Worm (Caenorhabditis elegans): ENCODE results near the gene hda-6.
A peak's percentile ranks its signal among the peaks of the same experiment; 100 is the strongest.

The hda-6 gene

DNA sequence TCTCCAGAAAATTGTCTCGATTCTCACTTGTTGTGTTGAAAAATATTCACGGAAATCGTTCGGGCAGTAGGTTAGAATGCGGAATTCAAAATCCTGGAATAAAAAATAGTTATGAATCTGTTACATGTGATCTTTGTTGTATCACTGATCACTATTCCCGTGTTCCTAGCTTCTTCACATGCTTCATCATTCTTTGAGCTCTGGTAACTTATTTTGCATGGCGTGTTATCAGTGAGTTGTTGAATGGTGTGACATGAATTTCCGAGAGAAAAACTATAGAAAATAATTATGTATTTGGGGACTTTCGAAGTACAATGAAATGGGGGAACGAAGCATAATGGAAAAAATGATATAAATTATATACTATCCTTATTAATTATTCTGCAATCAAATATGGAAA lies 29.5 kb upstream of the hda-6 start:
- no peak for TF ChIP-seq unc-62 (GFP tag; optimal IDR thresholded peaks at IDR 0.05)
- TF ChIP-seq lin-35 (GFP tag; optimal IDR thresholded peaks at IDR 0.05): peak in 1 of 2 experiments; percentile 43
- TF ChIP-seq nhr-71 (tag; optimal IDR thresholded peaks at IDR 0.05): peak; percentile 18
- peak; percentile 54 for TF ChIP-seq elt-2 (tag; optimal IDR thresholded peaks at IDR 0.05)

DNA sequence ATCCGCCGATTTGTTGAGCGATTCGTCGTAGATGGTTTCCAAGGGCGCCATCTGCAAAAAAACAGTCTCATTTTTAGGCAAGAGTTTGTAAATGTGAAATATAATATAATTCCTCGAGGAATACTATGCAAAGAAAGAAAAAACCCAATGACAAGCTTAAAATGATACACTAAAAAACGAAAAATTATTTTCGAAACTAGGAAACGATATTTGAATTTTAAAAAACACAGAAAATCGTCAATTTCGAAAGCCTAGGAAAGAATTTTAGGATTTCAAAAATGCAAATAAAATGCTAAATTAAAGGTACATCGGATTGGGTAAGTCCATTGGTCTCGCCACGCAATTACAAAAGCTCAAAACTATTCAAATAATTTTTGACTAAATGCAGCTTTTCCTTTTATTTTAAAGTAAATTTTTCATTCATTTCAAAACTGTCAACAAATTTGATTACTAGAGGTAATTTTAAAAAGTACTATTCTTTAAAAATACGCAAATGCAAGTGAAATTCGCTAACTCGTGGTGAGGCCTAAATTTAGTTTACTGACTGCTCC lies 27.5 kb upstream of the hda-6 start, which contains the start of the genes htp-1 and ZK616.5:
Gene htp-1 (minus strand): TSS at position 51 of the 551 bp plus-strand sequence.
Gene ZK616.5 (plus strand): TSS at position 423 of the 551 bp plus-strand sequence.
- TF ChIP-seq lir-3 (tag; optimal IDR thresholded peaks at IDR 0.05; ENCODE audit: poor library complexity) (no peak), F16B12.6 (tag; optimal IDR thresholded peaks at IDR 0.05) (no peak), rnt-1 (tag; optimal IDR thresholded peaks at IDR 0.05) (no peak), snu-23 (GFP tag; optimal IDR thresholded peaks at IDR 0.05) (no peak), unc-62 (GFP tag; optimal IDR thresholded peaks at IDR 0.05) (no peak)

DNA sequence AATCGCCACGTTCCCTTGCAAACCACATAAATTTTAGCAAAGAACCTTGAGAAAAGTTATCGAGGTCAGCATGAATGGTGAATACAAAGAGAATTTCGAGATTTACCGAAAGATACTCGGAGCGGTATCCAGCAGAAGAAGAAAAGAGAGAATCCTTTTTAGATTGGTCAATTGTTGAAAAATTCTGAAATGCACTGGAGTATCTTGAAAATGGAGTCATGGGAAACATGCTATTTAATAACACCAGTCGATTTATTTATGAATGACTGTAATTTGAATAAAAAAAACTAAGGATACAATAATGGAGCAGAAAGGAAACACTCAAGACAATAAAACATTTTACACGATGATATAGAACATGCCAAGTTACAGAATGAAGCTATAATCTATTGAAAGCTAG lies 25.8 kb upstream of the hda-6 start:
- TF ChIP-seq sptf-1 (tag; optimal IDR thresholded peaks at IDR 0.05) (no peak), nhr-85 (tag) (peak; percentile 47), lin-14 (GFP tag; optimal IDR thresholded peaks at IDR 0.05) (peak; percentile 19), ama-1 (optimal IDR thresholded peaks at IDR 0.05) (no peak)

DNA sequence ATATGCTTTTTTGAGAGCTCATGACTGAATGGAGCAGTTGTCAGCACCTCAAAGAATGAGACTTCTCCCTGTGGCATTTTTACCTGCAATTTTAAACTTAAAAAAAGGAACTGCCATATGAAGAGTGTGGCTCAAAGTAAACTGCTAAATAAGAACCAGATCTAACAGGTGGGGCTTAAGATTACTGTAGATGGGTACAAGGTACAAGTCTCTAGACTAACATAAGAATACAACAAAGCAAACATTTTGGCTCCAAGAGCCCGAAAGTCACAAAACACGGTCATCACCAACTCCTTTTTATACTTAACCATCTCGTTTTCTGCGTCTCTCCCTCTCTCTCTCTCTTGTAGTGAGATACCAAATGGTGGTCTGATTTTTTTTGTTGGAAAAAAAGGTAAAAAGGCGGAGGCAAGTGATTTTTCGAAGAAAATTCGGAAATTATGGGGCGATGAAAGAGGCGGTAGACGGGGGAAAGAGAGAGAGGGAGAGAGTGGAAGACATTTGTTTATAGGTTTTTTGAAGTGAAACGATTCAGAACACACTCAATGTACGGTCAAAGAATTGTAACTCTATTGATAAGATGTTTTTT lies 24.5 kb upstream of the hda-6 start, which contains the start of gene elo-6:
Gene elo-6 (minus strand): TSS at position 83 of the 589 bp plus-strand sequence.
- no peak for TF ChIP-seq aly-2 (tag; optimal IDR thresholded peaks at IDR 0.05)
- no peak for TF ChIP-seq alr-1 (tag; optimal IDR thresholded peaks at IDR 0.05; ENCODE audit: borderline replicate concordance)
- no peak for TF ChIP-seq C04F5.9 (tag; optimal IDR thresholded peaks at IDR 0.05)
- TF ChIP-seq unc-86 (tag; optimal IDR thresholded peaks at IDR 0.05): no peak
- peak in 1 of 2 experiments; percentile 46 for TF ChIP-seq lin-35 (GFP tag; optimal IDR thresholded peaks at IDR 0.05)
- no peak for TF ChIP-seq nhr-47 (tag; optimal IDR thresholded peaks at IDR 0.05)
- TF ChIP-seq elt-3 (tag; optimal IDR thresholded peaks at IDR 0.05): no peak
- no peak for TF ChIP-seq hlh-4 (tag; optimal IDR thresholded peaks at IDR 0.05)
- TF ChIP-seq sup-37 (GFP tag; optimal IDR thresholded peaks at IDR 0.05): no peak
- TF ChIP-seq zag-1 (tag; optimal IDR thresholded peaks at IDR 0.05): no peak
- TF ChIP-seq ceh-63 (GFP tag; optimal IDR thresholded peaks at IDR 0.05): no peak
- no peak for TF ChIP-seq nhr-12 (tag; optimal IDR thresholded peaks at IDR 0.05)
- no peak for TF ChIP-seq nhr-19 (GFP tag; conservative IDR thresholded peaks at IDR 0.05)
- peak; percentile 43 for TF ChIP-seq nhr-77 (tag; optimal IDR thresholded peaks at IDR 0.05)
- TF ChIP-seq ama-1 (optimal IDR thresholded peaks at IDR 0.05): no peak
- peak; percentile 59 for TF ChIP-seq elt-2 (tag; optimal IDR thresholded peaks at IDR 0.05)
- TF ChIP-seq efl-1 (optimal IDR thresholded peaks at IDR 0.05): peak in 1 of 2 experiments; percentile 4
- peak in 1 of 2 experiments; percentile 48 for TF ChIP-seq efl-1 (GFP tag; optimal IDR thresholded peaks at IDR 0.05 in 1 of 2)
- no peak for TF ChIP-seq efl-3 (GFP tag; optimal IDR thresholded peaks at IDR 0.05)
- TF ChIP-seq lin-15B (tag; optimal IDR thresholded peaks at IDR 0.05): no peak
- TF ChIP-seq blmp-1 (tag; optimal IDR thresholded peaks at IDR 0.05): peak; percentile 32
- peak; percentile 79 for TF ChIP-seq lin-14 (GFP tag; optimal IDR thresholded peaks at IDR 0.05)
- TF ChIP-seq pax-3 (tag; optimal IDR thresholded peaks at IDR 0.05): no peak
- TF ChIP-seq nhr-85 (tag): peak; percentile 84
- peak; percentile 58 for TF ChIP-seq nhr-71 (tag; optimal IDR thresholded peaks at IDR 0.05)
- peak; percentile 2 for TF ChIP-seq xbp-1 (tag; optimal IDR thresholded peaks at IDR 0.05)
- peak; percentile 40 for TF ChIP-seq mep-1 (tag; optimal IDR thresholded peaks at IDR 0.05)
- peak; percentile 45 for TF ChIP-seq nhr-20 (tag; optimal IDR thresholded peaks at IDR 0.05)
- TF ChIP-seq F16B12.6 (tag; optimal IDR thresholded peaks at IDR 0.05): no peak
- peak; percentile 33 for TF ChIP-seq snu-23 (GFP tag; optimal IDR thresholded peaks at IDR 0.05)
- no peak for TF ChIP-seq pag-3 (tag; optimal IDR thresholded peaks at IDR 0.05; ENCODE audit: borderline replicate concordance, insufficient read depth)
- TF ChIP-seq nhr-76 (tag; optimal IDR thresholded peaks at IDR 0.05): no peak
- TF ChIP-seq unc-62 (GFP tag; optimal IDR thresholded peaks at IDR 0.05): no peak
- TF ChIP-seq ces-1 (GFP tag; optimal IDR thresholded peaks at IDR 0.05): no peak
- TF ChIP-seq tbx-2 (tag; optimal IDR thresholded peaks at IDR 0.05): peak; percentile 1
- TF ChIP-seq lsy-2 (tag; optimal IDR thresholded peaks at IDR 0.05): peak in 1 of 2 experiments; percentile 32
- TF ChIP-seq nhr-90 (tag; optimal IDR thresholded peaks at IDR 0.05; ENCODE audit: poor library complexity): peak; percentile 18
- TF ChIP-seq jun-1 (tag; optimal IDR thresholded peaks at IDR 0.05): no peak
- TF ChIP-seq rnt-1 (tag; optimal IDR thresholded peaks at IDR 0.05): no peak
- no peak for TF ChIP-seq fkh-8 (tag; optimal IDR thresholded peaks at IDR 0.05)
